Fruit fly (Drosophila melanogaster) S2 (cell line): ENCODE data around the gene CG15747.

Experiments used
- CG8478 ChIP-seq: fragments of >200 bp; optimal IDR thresholded peaks from 2 replicates; lab custom pipeline; 2018
- CTCF ChIP-seq, 2 experiments: fragments of >200 bp; optimal IDR thresholded peaks; 2 replicates each; lab custom pipeline; 2018

- TF ChIP-seq CG8478 (lab: Kevin White, UChicago) (no peak), CTCF (optimal IDR thresholded peaks at IDR 0.05; lab: Kevin White, UChicago) (no peak)
Measured at dm6 chrX:13386776-13387175, 48.7 kb downstream of the CG15747 start.
